Fruit fly (Drosophila melanogaster) whole organism, embryonic: ENCODE results near the gene DCTN6-p27.

Source experiments
- Antp ChIP-seq: fragments of 200-800 bp; sonication (Bioruptor generic); optimal IDR thresholded peaks from 3 replicates; lab custom pipeline; 2016; ENCODE audit warnings: missing biosample characterization, missing genetic modification characterization
- Atf-2 ChIP-seq: fragments of 200-800 bp; sonication (Bioruptor generic); optimal IDR thresholded peaks from 2 replicates; lab custom pipeline; 2016; ENCODE audit warnings: missing biosample characterization, missing genetic modification characterization
- Bdp1 ChIP-seq: fragments of 200-800 bp; sonication (Bioruptor generic); optimal IDR thresholded peaks from 3 replicates; lab custom pipeline; 2016; ENCODE audit warnings: missing biosample characterization, missing genetic modification characterization
- C15 ChIP-seq: fragments of 200-800 bp; sonication (Bioruptor generic); IDR thresholded peaks from 3 replicates; pipeline ENCODE4 v1.3.6; 2022; ENCODE audit warnings: missing biosample characterization, missing genetic modification characterization
- CG10147 ChIP-seq: fragments of 200-800 bp; sonication (Bioruptor generic); optimal IDR thresholded peaks from 2 replicates; lab custom pipeline; 2019; ENCODE audit warnings: missing biosample characterization, mild to moderate bottlenecking, missing genetic modification characterization, moderate library complexity
- CG1024 ChIP-seq: fragments of 200-800 bp; sonication (Bioruptor generic); IDR thresholded peaks from 2 replicates; pipeline ENCODE4 v1.3.6; 2022; ENCODE audit warnings: missing biosample characterization, missing genetic modification characterization
- CG10321 ChIP-seq: fragments of 200-800 bp; sonication (Bioruptor generic); IDR thresholded peaks from 2 replicates; pipeline ENCODE4 v1.3.6; 2022; ENCODE audit warnings: missing biosample characterization, missing genetic modification characterization
- CG10366 ChIP-seq: fragments of 200-800 bp; sonication (Bioruptor generic); IDR thresholded peaks from 2 replicates; pipeline ENCODE4 v1.3.6; 2022; ENCODE audit warnings: missing biosample characterization, missing genetic modification characterization
- CG10462 ChIP-seq: fragments of 200-800 bp; sonication (Bioruptor generic); optimal IDR thresholded peaks from 2 replicates; lab custom pipeline; 2016; ENCODE audit warnings: missing biosample characterization, missing genetic modification characterization
- CG10979 ChIP-seq: fragments of 200-800 bp; sonication (Bioruptor generic); optimal IDR thresholded peaks from 2 replicates; lab custom pipeline; 2018; ENCODE audit warnings: missing biosample characterization, mild to moderate bottlenecking, missing genetic modification characterization, moderate library complexity
- CG11504 ChIP-seq: fragments of 200-800 bp; sonication (Bioruptor generic); optimal IDR thresholded peaks from 3 replicates; lab custom pipeline; 2019; ENCODE audit warnings: missing biosample characterization, mild to moderate bottlenecking, missing genetic modification characterization, moderate library complexity
- CG11560 ChIP-seq: fragments of 200-800 bp; sonication (Bioruptor generic); IDR thresholded peaks from 3 replicates; pipeline ENCODE4 v1.3.6; 2022; ENCODE audit warnings: missing biosample characterization, missing genetic modification characterization
- CG11696 ChIP-seq: fragments of 200-800 bp; sonication (Bioruptor generic); IDR thresholded peaks from 2 replicates; pipeline ENCODE4 v1.3.6; 2022; ENCODE audit warnings: missing biosample characterization, missing genetic modification characterization
- CG12942 ChIP-seq: fragments of 200-800 bp; sonication (Bioruptor generic); optimal IDR thresholded peaks from 3 replicates; lab custom pipeline; 2016; ENCODE audit warnings: missing biosample characterization, missing genetic modification characterization
- CG15696 ChIP-seq: fragments of 200-800 bp; sonication (Bioruptor generic); optimal IDR thresholded peaks from 2 replicates; lab custom pipeline; 2019; ENCODE audit warnings: missing biosample characterization, mild to moderate bottlenecking, missing genetic modification characterization, moderate library complexity
- CG2129 ChIP-seq: fragments of 200-800 bp; sonication (Bioruptor generic); IDR thresholded peaks from 2 replicates; pipeline ENCODE4 v1.3.6; 2022; ENCODE audit warnings: missing biosample characterization, missing genetic modification characterization; ENCODE audit not compliant: partially characterized antibody
- CG2712 ChIP-seq: fragments of 200-800 bp; optimal IDR thresholded peaks from 3 replicates; lab custom pipeline; 2019; ENCODE audit warnings: missing biosample characterization, mild to moderate bottlenecking, missing genetic modification characterization, moderate library complexity
- CG31365 ChIP-seq: fragments of 200-800 bp; sonication (Bioruptor generic); optimal IDR thresholded peaks from 2 replicates; lab custom pipeline; 2018; ENCODE audit warnings: missing biosample characterization, mild to moderate bottlenecking, missing genetic modification characterization
- CG3281 ChIP-seq: fragments of 200-800 bp; sonication (Bioruptor generic); optimal IDR thresholded peaks from 3 replicates; lab custom pipeline; 2017; ENCODE audit warnings: missing biosample characterization, mild to moderate bottlenecking, missing genetic modification characterization
- CG4282 ChIP-seq: fragments of 200-800 bp; sonication (Bioruptor generic); optimal IDR thresholded peaks from 2 replicates; lab custom pipeline; 2016; ENCODE audit warnings: missing biosample characterization, missing genetic modification characterization
- CG5953 ChIP-seq: fragments of 200-800 bp; sonication (Bioruptor generic); IDR thresholded peaks from 2 replicates; pipeline ENCODE4 v1.3.6; 2022; ENCODE audit warnings: missing biosample characterization, missing genetic modification characterization
- CG6254 ChIP-seq: fragments of 200-800 bp; sonication (Bioruptor generic); optimal IDR thresholded peaks from 3 replicates; lab custom pipeline; 2017; ENCODE audit warnings: mild to moderate bottlenecking, missing biosample characterization, missing genetic modification reagents, missing genetic modification characterization
- CG6683 ChIP-seq: fragments of 200-800 bp; sonication (Bioruptor generic); optimal IDR thresholded peaks from 2 replicates; lab custom pipeline; 2017; ENCODE audit warnings: missing biosample characterization, mild to moderate bottlenecking, missing genetic modification characterization, missing genetic modification reagents
- CG6813 ChIP-seq: fragments of 200-800 bp; sonication (Bioruptor generic); optimal IDR thresholded peaks from 2 replicates; lab custom pipeline; 2017; ENCODE audit warnings: missing biosample characterization, missing genetic modification characterization, mild to moderate bottlenecking, moderate library complexity, missing genetic modification reagents
- CG8944 ChIP-seq: fragments of 200-800 bp; sonication (Bioruptor generic); optimal IDR thresholded peaks from 3 replicates; lab custom pipeline; 2016; ENCODE audit warnings: missing biosample characterization, missing genetic modification characterization
- CTCF ChIP-seq: fragments of 200-800 bp; sonication (Bioruptor generic); optimal IDR thresholded peaks from 2 replicates; lab custom pipeline; 2017; ENCODE audit warnings: missing biosample characterization, mild to moderate bottlenecking, missing genetic modification characterization, moderate library complexity
- Deaf1 ChIP-seq: fragments of 200-800 bp; optimal IDR thresholded peaks from 3 replicates; lab custom pipeline; 2019; ENCODE audit warnings: missing biosample characterization, mild to moderate bottlenecking, missing genetic modification characterization, moderate library complexity
- Hr39 ChIP-seq: fragments of >200 bp; optimal IDR thresholded peaks from 2 replicates; lab custom pipeline; 2017
- MESR4 ChIP-seq: fragments of 200-800 bp; sonication (Bioruptor generic); optimal IDR thresholded peaks from 2 replicates; lab custom pipeline; 2018; ENCODE audit warnings: missing biosample characterization, mild to moderate bottlenecking, missing genetic modification characterization, moderate library complexity
- NK7.1 ChIP-seq: fragments of 200-800 bp; sonication (Bioruptor generic); optimal IDR thresholded peaks from 3 replicates; lab custom pipeline; 2016; ENCODE audit warnings: missing biosample characterization, missing genetic modification characterization
- Ravus ChIP-seq: fragments of 200-800 bp; sonication (Bioruptor generic); IDR thresholded peaks from 2 replicates; pipeline ENCODE4 v1.3.6; 2022; ENCODE audit warnings: missing biosample characterization, missing genetic modification characterization
- Sin3A ChIP-seq: fragments of >200 bp; optimal IDR thresholded peaks from 2 replicates; lab custom pipeline; 2018
- Stat92E ChIP-seq, 3 experiments: fragments of >200 bp in 2 of 3; fragments of 200-800 bp in 1 of 3; sonication (Bioruptor generic) in 1 of 3; optimal IDR thresholded peaks; 2 replicates each; lab custom pipeline; 2017 to 2019; ENCODE audit warnings: missing biosample characterization in 3 of 3, missing genetic modification characterization in 3 of 3, mild to moderate bottlenecking in 1 of 3, moderate library complexity in 1 of 3
- Xrp1 ChIP-seq: fragments of 200-800 bp; sonication (Bioruptor generic); IDR thresholded peaks from 2 replicates; pipeline ENCODE4 v1.3.6; 2022; ENCODE audit warnings: missing biosample characterization, missing genetic modification characterization
- abd-A ChIP-seq: fragments of 200-800 bp; sonication (Bioruptor generic); optimal IDR thresholded peaks from 3 replicates; lab custom pipeline; 2019; ENCODE audit warnings: missing biosample characterization, mild to moderate bottlenecking, missing genetic modification characterization, moderate library complexity
- caup ChIP-seq: fragments of 200-800 bp; sonication (Bioruptor generic); optimal IDR thresholded peaks from 3 replicates; lab custom pipeline; 2017; ENCODE audit warnings: missing biosample characterization, mild to moderate bottlenecking, missing genetic modification characterization, moderate library complexity; ENCODE audit not compliant: severe bottlenecking
- crol ChIP-seq: fragments of 200-800 bp; sonication (Bioruptor generic); IDR thresholded peaks from 2 replicates; pipeline ENCODE4 v1.3.6; 2022; ENCODE audit warnings: missing biosample characterization, missing genetic modification characterization
- exex ChIP-seq: fragments of 200-800 bp; sonication (Bioruptor generic); optimal IDR thresholded peaks from 4 replicates; lab custom pipeline; 2018; ENCODE audit warnings: missing biosample characterization, mild to moderate bottlenecking, missing genetic modification characterization, moderate library complexity
- gce ChIP-seq: fragments of 200-800 bp; sonication (Bioruptor generic); IDR thresholded peaks from 3 replicates; pipeline ENCODE4 v1.3.6; 2022; ENCODE audit warnings: missing biosample characterization, missing genetic modification characterization
- gem ChIP-seq: fragments of 200-800 bp; sonication (Bioruptor generic); optimal IDR thresholded peaks from 2 replicates; lab custom pipeline; 2019; ENCODE audit warnings: missing biosample characterization, mild to moderate bottlenecking, missing genetic modification characterization, moderate library complexity
- gsb-n ChIP-seq: fragments of 200-800 bp; sonication (Bioruptor generic); optimal IDR thresholded peaks from 3 replicates; lab custom pipeline; 2018; ENCODE audit warnings: missing biosample characterization, mild to moderate bottlenecking, missing genetic modification characterization
- hbn ChIP-seq: fragments of 200-800 bp; sonication (Bioruptor generic); IDR thresholded peaks from 2 replicates; pipeline ENCODE4 v1.3.6; 2022; ENCODE audit warnings: missing biosample characterization, missing genetic modification characterization; ENCODE audit not compliant: partially characterized antibody
- inv ChIP-seq: fragments of 200-800 bp; sonication (Bioruptor generic); IDR thresholded peaks from 2 replicates; pipeline ENCODE4 v1.3.6; 2022; ENCODE audit warnings: missing biosample characterization, missing genetic modification characterization; ENCODE audit not compliant: partially characterized antibody
- kah ChIP-seq: fragments of 200-800 bp; sonication (Bioruptor generic); optimal IDR thresholded peaks from 2 replicates; lab custom pipeline; 2018; ENCODE audit warnings: missing biosample characterization, mild to moderate bottlenecking, missing genetic modification characterization
- p53 ChIP-seq: fragments of 200-800 bp; sonication (Bioruptor generic); optimal IDR thresholded peaks from 2 replicates; lab custom pipeline; 2016; ENCODE audit warnings: missing biosample characterization, missing genetic modification characterization
- pros ChIP-seq: fragments of 200-800 bp; sonication (Bioruptor generic); optimal IDR thresholded peaks from 3 replicates; lab custom pipeline; 2019; ENCODE audit warnings: missing biosample characterization, mild to moderate bottlenecking, missing genetic modification characterization, moderate library complexity
- row ChIP-seq: fragments of 200-800 bp; sonication (Bioruptor generic); IDR thresholded peaks from 3 replicates; pipeline ENCODE4 v1.3.6; 2022; ENCODE audit warnings: missing biosample characterization, missing genetic modification characterization
- sima ChIP-seq: fragments of 200-800 bp; sonication (Bioruptor generic); optimal IDR thresholded peaks from 2 replicates; lab custom pipeline; 2016; ENCODE audit warnings: missing biosample characterization, missing genetic modification characterization
- slp2 ChIP-seq: fragments of 200-800 bp; sonication (Bioruptor generic); optimal IDR thresholded peaks from 2 replicates; lab custom pipeline; 2016; ENCODE audit warnings: missing biosample characterization, missing genetic modification characterization
- sqz ChIP-seq: fragments of 200-800 bp; sonication (Bioruptor generic); optimal IDR thresholded peaks from 3 replicates; lab custom pipeline; 2018; ENCODE audit warnings: missing biosample characterization, mild to moderate bottlenecking, missing genetic modification characterization
- sr ChIP-seq: fragments of 200-800 bp; sonication (Bioruptor generic); IDR thresholded peaks from 3 replicates; pipeline ENCODE4 v1.3.6; 2022; ENCODE audit warnings: missing biosample characterization, missing genetic modification characterization
- tx ChIP-seq: fragments of 200-800 bp; sonication (Bioruptor generic); optimal IDR thresholded peaks from 2 replicates; lab custom pipeline; 2016; ENCODE audit warnings: missing biosample characterization, missing genetic modification characterization
- wek ChIP-seq: fragments of 200-800 bp; sonication (Bioruptor generic); optimal IDR thresholded peaks from 3 replicates; lab custom pipeline; 2018; ENCODE audit warnings: missing biosample characterization, mild to moderate bottlenecking, missing genetic modification characterization, moderate library complexity

Gene DCTN6-p27

DNA sequence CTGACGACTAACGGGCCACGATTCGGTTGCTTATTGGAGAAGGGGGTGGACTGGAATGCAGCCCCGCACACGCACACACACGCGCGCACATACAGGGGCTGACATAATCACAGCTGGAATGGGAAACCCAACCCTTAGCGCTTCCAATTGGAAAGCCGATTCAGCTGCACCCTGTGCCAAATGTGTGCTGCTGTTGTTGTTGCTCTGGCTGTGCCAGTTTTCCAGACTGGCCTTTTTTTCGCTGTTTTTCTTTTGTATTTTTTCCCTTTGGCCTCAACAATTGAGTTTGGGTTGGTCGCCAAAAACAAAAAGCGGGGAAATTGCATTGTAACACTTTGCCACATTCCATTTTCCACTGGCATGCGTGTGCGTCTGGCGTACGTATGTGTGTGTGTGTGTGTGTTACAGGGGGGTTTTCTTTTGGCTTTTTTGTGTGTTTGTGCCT, 48.8 kb upstream of the DCTN6-p27 start (continued):
- TF ChIP-seq gem (tag; lab: Kevin White, UChicago) (no peak), caup (GFP tag; lab: Kevin White, UChicago) (no peak), slp2 (GFP tag; lab: Kevin White, UChicago) (no peak), Ravus (GFP tag; lab: Robert Waterston, UW) (no peak), CG15696 (tag; lab: Kevin White, UChicago) (no peak), CG10462 (no peak), CG31365 (tag; lab: Kevin White, UChicago) (no peak), hbn (GFP tag; lab: Robert Waterston, UW) (no peak), MESR4 (GFP tag; lab: Kevin White, UChicago) (no peak), sr (no peak), CG10366 (GFP tag; lab: Robert Waterston, UW) (peak; percentile 70), abd-A (tag; lab: Kevin White, UChicago) (peak; percentile 1), CG1024 (GFP tag; lab: Robert Waterston, UW) (no peak), CG6683 (GFP tag; lab: Kevin White, UChicago) (no peak), CG10979 (tag; lab: Kevin White, UChicago) (no peak), CG2712 (no peak), sima (GFP tag; lab: Kevin White, UChicago) (no peak), CG4282 (no peak), tx (GFP tag; lab: Kevin White, UChicago) (no peak), exex (tag; lab: Kevin White, UChicago) (no peak), Antp (GFP tag; lab: Kevin White, UChicago) (no peak), Atf-2 (GFP tag; lab: Kevin White, UChicago) (no peak), CG12942 (GFP tag; lab: Kevin White, UChicago) (no peak), CG5953 (GFP tag; lab: Robert Waterston, UW) (no peak), Sin3A (lab: Kevin White, UChicago) (no peak), Xrp1 (GFP tag; lab: Robert Waterston, UW) (no peak), C15 (no peak), inv (no peak), CG6254 (GFP tag; lab: Kevin White, UChicago) (peak; percentile 98), Deaf1 (tag; lab: Kevin White, UChicago) (peak; percentile 78), Bdp1 (GFP tag; lab: Kevin White, UChicago) (no peak), wek (GFP tag; lab: Kevin White, UChicago) (no peak), kah (GFP tag; lab: Kevin White, UChicago) (no peak), CG11696 (GFP tag; lab: Robert Waterston, UW) (no peak), Stat92E (GFP tag; optimal IDR thresholded peaks at IDR 0.05; lab: Kevin White, UChicago) (no peak), gsb-n (tag; lab: Kevin White, UChicago) (no peak), CG10321 (no peak), NK7.1 (no peak), gce (GFP tag; lab: Robert Waterston, UW) (no peak), pros (GFP tag; lab: Kevin White, UChicago) (peak; percentile 1), row (GFP tag; lab: Robert Waterston, UW) (no peak), CG8944 (GFP tag; lab: Kevin White, UChicago) (no peak), CG10147 (GFP tag; lab: Kevin White, UChicago) (no peak), CG2129 (no peak), CG11504 (tag; lab: Kevin White, UChicago) (no peak), Hr39 (peak; percentile 98), p53 (no peak), CG6813 (GFP tag; lab: Kevin White, UChicago) (no peak), CTCF (GFP tag; lab: Kevin White, UChicago) (no peak), sqz (GFP tag; lab: Kevin White, UChicago) (peak; percentile 34), CG11560 (tag; lab: Robert Waterston, UW) (no peak), CG3281 (GFP tag; lab: Kevin White, UChicago) (no peak), crol (GFP tag; lab: Robert Waterston, UW) (peak; percentile 25; the same call in 1 of the 2 replicates)
